Worm (Caenorhabditis elegans) whole organism, mixed stage, embryonic: Measurements from ENCODE around the gene C55A1.11.
"Not testable (repeated sequence)": the region's sequence is repeated elsewhere in the genome, so short reads cannot be mapped to it uniquely, and the experiment has no call there.

Source experiments
- M03D4.4 ChIP-seq: sonication (generic microtip); optimal IDR thresholded peaks from 2 replicates; lab custom pipeline; 2017; ENCODE audit warnings: mild to moderate bottlenecking, missing genetic modification characterization, missing compliant biosample characterization
- bed-3 ChIP-seq: fragments of 200-800 bp; sonication (Bioruptor generic); optimal IDR thresholded peaks from 3 replicates; lab custom pipeline; 2018; ENCODE audit warnings: mild to moderate bottlenecking, missing genetic modification characterization, moderate library complexity, missing compliant biosample characterization
- blmp-1 ChIP-seq: fragments of 150-350 bp; optimal IDR thresholded peaks from 2 replicates; lab custom pipeline; 2014; ENCODE audit warnings: missing biosample characterization, missing genetic modification characterization
- ceh-39 ChIP-seq: fragments of 150-350 bp; optimal IDR thresholded peaks from 2 replicates; lab custom pipeline; 2014; ENCODE audit warnings: missing biosample characterization, missing genetic modification characterization
- ceh-43 ChIP-seq: fragments of 200-800 bp; sonication (Bioruptor generic); optimal IDR thresholded peaks from 2 replicates; lab custom pipeline; 2018; ENCODE audit warnings: mild to moderate bottlenecking, missing genetic modification characterization, moderate library complexity, missing compliant biosample characterization
- ceh-83 ChIP-seq: fragments of 200-800 bp; sonication (Bioruptor generic); optimal IDR thresholded peaks from 2 replicates; lab custom pipeline; 2018; ENCODE audit warnings: mild to moderate bottlenecking, missing genetic modification characterization, missing compliant biosample characterization
- ces-1 ChIP-seq: fragments of 150-350 bp; optimal IDR thresholded peaks from 2 replicates; lab custom pipeline; 2014; ENCODE audit warnings: missing biosample characterization, missing genetic modification reagents, missing genetic modification characterization
- cnd-1 ChIP-seq: fragments of 200-800 bp; sonication (Bioruptor generic); optimal IDR thresholded peaks from 2 replicates; lab custom pipeline; 2018; ENCODE audit warnings: mild to moderate bottlenecking, missing genetic modification characterization, missing compliant biosample characterization
- drap-1 ChIP-seq: fragments of 200-800 bp; sonication (Bioruptor generic); optimal IDR thresholded peaks from 3 replicates; lab custom pipeline; 2018; ENCODE audit warnings: mild to moderate bottlenecking, missing genetic modification characterization, missing compliant biosample characterization
- elt-1 ChIP-seq: sonication (generic microtip); optimal IDR thresholded peaks from 2 replicates; lab custom pipeline; 2017; ENCODE audit warnings: missing genetic modification characterization, mild to moderate bottlenecking, missing compliant biosample characterization, antibody characterized with exemption, moderate library complexity, borderline replicate concordance; ENCODE audit not compliant: insufficient read depth
- elt-3 ChIP-seq: fragments of 150-350 bp; optimal IDR thresholded peaks from 2 replicates; lab custom pipeline; 2014; ENCODE audit warnings: missing biosample characterization, missing genetic modification characterization
- flh-1 ChIP-seq: fragments of 200-800 bp; sonication (Bioruptor generic); optimal IDR thresholded peaks from 2 replicates; lab custom pipeline; 2018; ENCODE audit warnings: mild to moderate bottlenecking, missing genetic modification characterization, moderate library complexity, missing compliant biosample characterization
- ham-2 ChIP-seq: fragments of 200-800 bp; sonication (Bioruptor generic); optimal IDR thresholded peaks from 2 replicates; lab custom pipeline; 2018; ENCODE audit warnings: mild to moderate bottlenecking, missing genetic modification characterization, missing compliant biosample characterization
- hlh-1 ChIP-seq: fragments of 150-350 bp; optimal IDR thresholded peaks from 2 replicates; lab custom pipeline; 2014; ENCODE audit warnings: missing biosample characterization, missing genetic modification reagents, missing genetic modification characterization
- lin-13 ChIP-seq: fragments of 150-350 bp; optimal IDR thresholded peaks from 2 replicates; lab custom pipeline; 2014; ENCODE audit warnings: missing biosample characterization, missing genetic modification characterization
- lin-32 ChIP-seq: fragments of 200-800 bp; sonication (Bioruptor generic); optimal IDR thresholded peaks from 2 replicates; lab custom pipeline; 2018; ENCODE audit warnings: mild to moderate bottlenecking, missing genetic modification characterization, missing compliant biosample characterization
- lsy-2 ChIP-seq: fragments of 150-350 bp; optimal IDR thresholded peaks from 2 replicates; lab custom pipeline; 2014; ENCODE audit warnings: missing biosample characterization, missing genetic modification characterization
- mab-5 ChIP-seq: fragments of 150-350 bp; optimal IDR thresholded peaks from 2 replicates; lab custom pipeline; 2014; ENCODE audit warnings: missing biosample characterization, missing genetic modification characterization
- mep-1 ChIP-seq: fragments of 150-350 bp; optimal IDR thresholded peaks from 2 replicates; lab custom pipeline; 2017; ENCODE audit warnings: missing biosample characterization, missing genetic modification reagents, missing genetic modification characterization, inconsistent platforms
- mls-2 ChIP-seq: sonication (generic microtip); optimal IDR thresholded peaks from 2 replicates; lab custom pipeline; 2016; ENCODE audit warnings: mild to moderate bottlenecking, missing genetic modification characterization, moderate library complexity, missing compliant biosample characterization
- nhr-12 ChIP-seq: fragments of 150-350 bp; optimal IDR thresholded peaks from 2 replicates; lab custom pipeline; 2014; ENCODE audit warnings: missing biosample characterization, missing genetic modification characterization
- nhr-2 ChIP-seq: fragments of 150-350 bp; optimal IDR thresholded peaks from 2 replicates; lab custom pipeline; 2014; ENCODE audit warnings: missing biosample characterization, missing genetic modification characterization
- nhr-237 ChIP-seq: fragments of 150-350 bp; optimal IDR thresholded peaks from 2 replicates; lab custom pipeline; 2014; ENCODE audit warnings: missing biosample characterization, missing genetic modification characterization
- nhr-28 ChIP-seq: fragments of 150-350 bp; optimal IDR thresholded peaks from 2 replicates; lab custom pipeline; 2014; ENCODE audit warnings: missing biosample characterization, missing genetic modification characterization
- nhr-76 ChIP-seq: sonication (generic microtip); optimal IDR thresholded peaks from 2 replicates; lab custom pipeline; 2017; ENCODE audit warnings: missing biosample characterization, missing genetic modification characterization
- pha-4 ChIP-seq: fragments of 150-350 bp; optimal IDR thresholded peaks from 2 replicates; lab custom pipeline; 2018; ENCODE audit warnings: missing biosample characterization, missing genetic modification reagents, missing genetic modification characterization
- sem-2 ChIP-seq: fragments of 200-800 bp; sonication (Bioruptor generic); optimal IDR thresholded peaks from 2 replicates; lab custom pipeline; 2018; ENCODE audit warnings: mild to moderate bottlenecking, missing genetic modification characterization, missing compliant biosample characterization
- snpc-4 ChIP-seq: fragments of 150-350 bp; optimal IDR thresholded peaks from 2 replicates; lab custom pipeline; 2014; ENCODE audit warnings: missing biosample characterization, missing genetic modification characterization
- sptf-1 ChIP-seq: sonication (generic microtip); optimal IDR thresholded peaks from 2 replicates; lab custom pipeline; 2017; ENCODE audit warnings: mild to moderate bottlenecking, missing genetic modification characterization, moderate library complexity, missing compliant biosample characterization
- tbx-8 ChIP-seq: fragments of 200-800 bp; sonication (Bioruptor generic); optimal IDR thresholded peaks from 2 replicates; lab custom pipeline; 2018; ENCODE audit warnings: mild to moderate bottlenecking, missing genetic modification characterization, moderate library complexity, missing compliant biosample characterization
- unc-120 ChIP-seq: sonication (generic microtip); optimal IDR thresholded peaks from 2 replicates; lab custom pipeline; 2017; ENCODE audit warnings: missing genetic modification characterization, missing compliant biosample characterization; ENCODE audit not compliant: poor library complexity, severe bottlenecking
- unc-39 ChIP-seq: fragments of 150-350 bp; optimal IDR thresholded peaks from 2 replicates; lab custom pipeline; 2014; ENCODE audit warnings: missing biosample characterization, missing genetic modification characterization
- unc-62 ChIP-seq: fragments of 150-350 bp; optimal IDR thresholded peaks from 2 replicates; lab custom pipeline; 2014; ENCODE audit warnings: missing biosample characterization, missing genetic modification reagents, missing genetic modification characterization
- zip-8 ChIP-seq: fragments of 150-350 bp; optimal IDR thresholded peaks from 2 replicates; lab custom pipeline; 2014; ENCODE audit warnings: missing biosample characterization, missing genetic modification characterization
- ztf-11 ChIP-seq: fragments of 150-350 bp; optimal IDR thresholded peaks from 2 replicates; lab custom pipeline; 2014; ENCODE audit warnings: missing biosample characterization, missing genetic modification characterization

Gene C55A1.11

DNA sequence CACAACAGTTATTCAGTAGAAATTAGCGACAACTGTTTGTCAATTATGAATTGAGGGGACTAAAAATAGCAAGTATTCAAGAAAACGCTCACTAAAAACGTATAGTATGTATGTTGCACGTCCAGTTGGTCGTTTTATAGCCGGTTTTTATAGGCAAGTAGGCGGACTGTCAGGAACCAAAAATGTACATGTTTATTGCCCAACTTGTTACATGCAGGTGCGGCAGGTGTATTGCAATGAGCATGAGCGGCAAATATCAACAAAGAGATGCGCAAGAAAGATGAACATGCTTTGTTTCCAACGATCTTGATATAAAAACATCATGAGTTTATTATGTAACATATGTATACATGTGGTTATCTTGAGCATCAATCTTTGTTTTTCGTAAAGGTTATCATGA lies 25.9 kb upstream of the C55A1.11 start, which contains the start of gene B0391.14:
Gene B0391.14, minus strand, starts transcription at position 101 of the 400 bp plus-strand sequence.
- TF ChIP-seq zip-8 (tag; lab: Kevin White, UChicago); unc-120; unc-39 (tag; lab: Kevin White, UChicago): not testable (repeated sequence)

DNA sequence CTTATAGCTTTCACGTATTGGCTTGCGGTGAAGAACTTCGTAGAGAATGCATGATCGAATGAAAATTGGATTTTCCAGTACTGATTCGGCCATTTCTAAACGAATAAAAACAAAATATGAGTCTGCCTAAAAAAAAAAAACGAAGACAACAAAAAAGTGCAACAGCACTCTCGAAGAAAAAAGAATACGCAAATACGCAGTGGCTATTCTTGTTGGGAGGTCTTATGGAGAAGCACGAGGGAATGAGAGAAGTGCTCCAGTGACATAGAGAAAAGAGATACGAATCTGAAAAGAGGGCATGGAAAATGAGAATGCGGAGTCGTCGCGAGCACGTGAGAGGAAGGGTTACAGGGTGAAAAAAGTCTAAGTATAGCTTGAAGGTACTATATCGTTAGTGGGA lies 23.4 kb upstream of the C55A1.11 start, which contains the start of gene fbxa-152:
Gene fbxa-152, minus strand, starts transcription at position 101 of the 400 bp plus-strand sequence.
- no peak for TF ChIP-seq lsy-2 (tag; lab: Kevin White, UChicago)

DNA sequence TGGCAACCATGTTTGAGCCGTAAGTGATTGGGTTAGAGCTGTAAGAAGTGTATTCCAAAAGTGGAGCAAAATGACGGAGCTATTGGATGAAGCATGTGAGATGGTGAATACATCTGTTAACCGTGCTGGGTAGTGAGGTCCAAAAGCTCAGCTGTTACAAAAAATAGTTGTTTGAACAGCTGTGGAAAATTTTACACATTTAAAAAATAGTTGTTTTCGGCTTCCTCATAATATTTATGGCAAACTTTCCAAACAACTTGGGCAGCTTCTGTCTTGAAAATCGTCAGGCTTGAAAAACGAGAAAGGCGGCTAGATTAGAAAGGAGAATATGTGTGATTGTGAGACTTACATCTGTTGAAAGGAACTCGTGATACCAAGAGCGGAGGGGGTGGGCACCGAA lies 20.6 kb upstream of the C55A1.11 start, which contains the start of gene fbxa-154:
Gene fbxa-154, minus strand, starts transcription at position 101 of the 400 bp plus-strand sequence.
- TF ChIP-seq zip-8 (tag; lab: Kevin White, UChicago) (no peak), ceh-43 (GFP tag; lab: Kevin White, UChicago) (no peak), flh-1 (GFP tag; lab: Kevin White, UChicago) (no peak), drap-1 (GFP tag; lab: Kevin White, UChicago) (no peak), ceh-39 (tag; lab: Kevin White, UChicago) (no peak), lin-13 (tag; lab: Kevin White, UChicago) (no peak), mep-1 (tag; lab: Kevin White, UChicago) (no peak), tbx-8 (no peak), elt-1 (tag; lab: Kevin White, UChicago) (no peak), unc-120 (no peak), lin-32 (GFP tag; lab: Kevin White, UChicago) (no peak), cnd-1 (tag; lab: Kevin White, UChicago) (no peak), nhr-12 (no peak), blmp-1 (tag; lab: Kevin White, UChicago) (no peak), unc-62 (GFP tag; lab: Kevin White, UChicago) (no peak), lsy-2 (tag; lab: Kevin White, UChicago) (no peak), M03D4.4 (tag; lab: Kevin White, UChicago) (no peak), nhr-76 (tag; lab: Kevin White, UChicago) (no peak), nhr-2 (no peak), sptf-1 (no peak)

DNA sequence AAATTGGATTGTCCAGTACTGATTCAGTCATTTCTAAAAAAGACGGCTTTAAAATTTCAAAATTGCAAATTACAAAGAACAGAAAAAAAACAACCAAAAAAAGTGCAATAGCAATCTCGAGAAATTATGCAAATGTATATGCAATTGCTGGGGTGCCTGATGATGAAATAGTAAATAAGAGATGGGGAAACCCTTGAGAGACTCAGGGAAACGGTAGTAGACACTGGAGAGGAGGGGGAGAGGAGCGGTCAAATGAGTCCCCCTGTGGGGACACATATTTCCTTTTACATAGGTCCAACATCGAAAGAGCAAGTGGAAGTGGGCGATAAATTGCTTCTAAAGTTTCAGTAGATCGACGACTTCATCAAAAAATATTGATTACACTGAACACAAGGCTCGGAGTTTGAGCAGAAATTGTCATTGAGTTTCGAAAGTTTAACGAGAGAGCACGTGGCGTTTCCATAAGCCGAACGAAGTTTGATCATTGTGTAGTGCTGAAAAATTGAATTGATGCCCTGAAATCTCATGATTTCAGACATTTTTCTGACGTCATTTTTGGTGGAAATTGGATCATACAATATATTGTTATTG lies 15.2 kb upstream of the C55A1.11 start, which contains the start of the genes fbxa-153 and str-12:
Gene fbxa-153, minus strand, starts transcription at position 35 of the 591 bp plus-strand sequence.
Gene str-12, plus strand, starts transcription at position 541 of the 591 bp plus-strand sequence.
- no peak for TF ChIP-seq lin-13 (tag; lab: Kevin White, UChicago)
- no peak for TF ChIP-seq lin-32 (GFP tag; lab: Kevin White, UChicago)
- no peak for TF ChIP-seq unc-62 (GFP tag; lab: Kevin White, UChicago)
- no peak for TF ChIP-seq nhr-237 (tag; lab: Kevin White, UChicago)
- no peak for TF ChIP-seq nhr-28 (tag; lab: Kevin White, UChicago)
- TF ChIP-seq bed-3: no peak
- peak; percentile 48 for TF ChIP-seq ceh-39 (tag; lab: Kevin White, UChicago)
- TF ChIP-seq unc-39 (tag; lab: Kevin White, UChicago): no peak
- TF ChIP-seq nhr-76 (tag; lab: Kevin White, UChicago): no peak
- peak; percentile 79 for TF ChIP-seq ces-1 (GFP tag; lab: Kevin White, UChicago)
- TF ChIP-seq mep-1 (tag; lab: Kevin White, UChicago): peak; percentile 85
- TF ChIP-seq ceh-83 (GFP tag; lab: Kevin White, UChicago): no peak
- TF ChIP-seq ham-2 (GFP tag; lab: Kevin White, UChicago): peak; percentile 17
- no peak for TF ChIP-seq sptf-1
- no peak for TF ChIP-seq mab-5 (tag; lab: Kevin White, UChicago)
- TF ChIP-seq cnd-1 (tag; lab: Kevin White, UChicago): peak; percentile 52
- peak; percentile 20 for TF ChIP-seq zip-8 (tag; lab: Kevin White, UChicago)
- no peak for TF ChIP-seq elt-3
- no peak for TF ChIP-seq flh-1 (GFP tag; lab: Kevin White, UChicago)
- TF ChIP-seq drap-1 (GFP tag; lab: Kevin White, UChicago): peak; percentile 62
- no peak for TF ChIP-seq snpc-4 (tag; lab: Kevin White, UChicago)
- no peak for TF ChIP-seq ztf-11 (tag; lab: Kevin White, UChicago)
- peak; percentile 29 for TF ChIP-seq nhr-2
- no peak for TF ChIP-seq nhr-12
- no peak for TF ChIP-seq unc-120
- peak; percentile 7 for TF ChIP-seq M03D4.4 (tag; lab: Kevin White, UChicago)
- no peak for TF ChIP-seq hlh-1
- TF ChIP-seq lsy-2 (tag; lab: Kevin White, UChicago): no peak
- TF ChIP-seq mls-2 (tag; lab: Kevin White, UChicago): peak; percentile 44
- TF ChIP-seq pha-4 (tag; lab: Kevin White, UChicago): peak; percentile 45
- TF ChIP-seq tbx-8: no peak
- no peak for TF ChIP-seq elt-1 (tag; lab: Kevin White, UChicago)
- no peak for TF ChIP-seq ceh-43 (GFP tag; lab: Kevin White, UChicago)
- no peak for TF ChIP-seq sem-2 (GFP tag; lab: Kevin White, UChicago)
- TF ChIP-seq blmp-1 (tag; lab: Kevin White, UChicago): no peak
